Worm (Caenorhabditis elegans): ENCODE data around the gene F54D5.9.

Gene F54D5.9

ce11 chrII:11534429-11535099 is 10.1 kb downstream of the F54D5.9 start, which contains the start of gene Y62F5A.12 (continued):
- TF ChIP-seq tbp1 (GFP tag; optimal IDR thresholded peaks at IDR 0.05): peak; percentile 71
- TF ChIP-seq madf-10 (tag; optimal IDR thresholded peaks at IDR 0.05): peak; percentile 90
- peak; percentile 94 for TF ChIP-seq rcor-1 (GFP tag; IDR thresholded peaks at IDR 0.05)
- TF ChIP-seq ceh-40 (GFP tag; IDR thresholded peaks at IDR 0.05): peak; percentile 89
- peak; percentile 94 for TF ChIP-seq Y95B8A.8 (GFP tag; IDR thresholded peaks at IDR 0.05)
- TF ChIP-seq madf-3 (GFP tag; IDR thresholded peaks at IDR 0.05): peak; percentile 93
- TF ChIP-seq Y56A3A.18 (GFP tag; IDR thresholded peaks at IDR 0.05): 0 out of 2 replicates have a peak, but pooled peaks have one; percentile 67

- peak; percentile 39; the same call in 1 of the 2 replicates for TF ChIP-seq madf-6 (GFP tag; IDR thresholded peaks at IDR 0.05)
- no peak for TF ChIP-seq mcd-1 (GFP tag; IDR thresholded peaks at IDR 0.05)
- no peak for TF ChIP-seq ceh-40 (GFP tag; IDR thresholded peaks at IDR 0.05)
- TF ChIP-seq hsf-1 (GFP tag; IDR thresholded peaks at IDR 0.05): no peak
- TF ChIP-seq madf-10 (tag; optimal IDR thresholded peaks at IDR 0.05): no peak
- 0 out of 2 replicates have a peak, but pooled peaks have one; percentile 13 for TF ChIP-seq ceh-100 (GFP tag; IDR thresholded peaks at IDR 0.05)
- no peak for TF ChIP-seq aptf-2 (GFP tag; conservative IDR thresholded peaks at IDR 0.05)
- TF ChIP-seq fkh-3 (tag; optimal IDR thresholded peaks at IDR 0.05): no peak
- no peak for TF ChIP-seq F49E8.2 (tag; optimal IDR thresholded peaks at IDR 0.05; ENCODE audit: insufficient read depth)
Observed at ce11 chrII:11533716-11534115, 10.9 kb downstream of the F54D5.9 start, which contains the start of gene mdt-8. TSS of gene mdt-8 (minus strand) at chrII:11533816.

ce11 chrII:11526954-11527353 is 17.7 kb downstream of the F54D5.9 start, which contains the start of gene age-1:
TSS of gene age-1 (minus strand) at chrII:11527054.
- TF ChIP-seq xnd-1 (tag; optimal IDR thresholded peaks at IDR 0.05) (no peak), madf-8 (GFP tag; conservative IDR thresholded peaks at IDR 0.05) (no peak), attf-3 (GFP tag; conservative IDR thresholded peaks at IDR 0.05) (no peak), lin-26 (GFP tag; IDR thresholded peaks at IDR 0.05) (no peak), hsf-1 (GFP tag; IDR thresholded peaks at IDR 0.05) (no peak), T07F8.4 (tag; optimal IDR thresholded peaks at IDR 0.05) (no peak), ets-4 (GFP tag; optimal IDR thresholded peaks at IDR 0.05) (no peak), cebp-1 (GFP tag; IDR thresholded peaks at IDR 0.05) (no peak), cebp-1 (tag; optimal IDR thresholded peaks at IDR 0.05) (no peak), fkh-3 (tag; optimal IDR thresholded peaks at IDR 0.05) (no peak), ZK185.1 (tag; optimal IDR thresholded peaks at IDR 0.05; ENCODE audit: poor library complexity, severe bottlenecking) (no peak)

- TF ChIP-seq ztf-26 (tag; optimal IDR thresholded peaks at IDR 0.05) (no peak), ztf-18 (tag; optimal IDR thresholded peaks at IDR 0.05) (no peak), tbx-9 (tag; optimal IDR thresholded peaks at IDR 0.05; ENCODE audit: borderline replicate concordance) (no peak), egl-44 (GFP tag; IDR thresholded peaks at IDR 0.05) (no peak), egrh-3 (GFP tag; IDR thresholded peaks at IDR 0.05) (no peak), attf-6 (GFP tag; IDR thresholded peaks at IDR 0.05) (no peak), lag-1 (GFP tag; IDR thresholded peaks at IDR 0.05) (no peak), zfh-2 (GFP tag; conservative IDR thresholded peaks at IDR 0.05) (no peak), lin-54 (GFP tag; optimal IDR thresholded peaks at IDR 0.05) (no peak), ccch-3 (GFP tag; optimal IDR thresholded peaks at IDR 0.05) (no peak), K12H6.12 (tag; optimal IDR thresholded peaks at IDR 0.05) (no peak), T07F8.4 (tag; optimal IDR thresholded peaks at IDR 0.05) (no peak), Y53F4B.3 (GFP tag; IDR thresholded peaks at IDR 0.05) (no peak), zim-3 (tag; optimal IDR thresholded peaks at IDR 0.05) (no peak), dpff-1 (tag; optimal IDR thresholded peaks at IDR 0.05) (no peak), athp-1 (tag; optimal IDR thresholded peaks at IDR 0.05) (no peak), chd-7 (tag; optimal IDR thresholded peaks at IDR 0.05) (no peak), nhr-179 (tag; optimal IDR thresholded peaks at IDR 0.05) (no peak), F23B12.7 (tag; optimal IDR thresholded peaks at IDR 0.05; ENCODE audit: insufficient read depth) (no peak), lin-35 (GFP tag; optimal IDR thresholded peaks at IDR 0.05) (no peak)
Observed at ce11 chrII:11521300-11521699, 23.3 kb downstream of the F54D5.9 start, which contains the start of gene Y62F5A.10. TSS of gene Y62F5A.10 (plus strand) at chrII:11521600.
